Worm (Caenorhabditis elegans): ENCODE results near the gene R09B5.11.

ce11 chrV:1450160-1450559 is 11.2 kb downstream of the R09B5.11 start, which contains the start of gene cnc-2:
- TF ChIP-seq him-1 (tag; optimal IDR thresholded peaks at IDR 0.05) (no peak), dao-5 (tag; optimal IDR thresholded peaks at IDR 0.05) (no peak), W03F9.2 (tag; optimal IDR thresholded peaks at IDR 0.05) (no peak)
